Fruit fly (Drosophila melanogaster) whole organism, prepupa: Measurements from ENCODE around the gene Qsox2.

Experiments used
- Blimp-1 ChIP-seq: fragments of 200-800 bp; sonication (Bioruptor generic); optimal IDR thresholded peaks from 3 replicates; lab custom pipeline; 2017; ENCODE audit warnings: missing biosample characterization, missing genetic modification characterization, mild to moderate bottlenecking, moderate library complexity, missing genetic modification reagents
- CG11294 ChIP-seq: fragments of 200-800 bp; sonication (Bioruptor generic); IDR thresholded peaks from 2 replicates; pipeline ENCODE4 v1.3.6; 2022; ENCODE audit warnings: missing biosample characterization, missing genetic modification characterization
- CG11762 ChIP-seq: fragments of 200-800 bp; sonication (Bioruptor generic); optimal IDR thresholded peaks from 3 replicates; lab custom pipeline; 2016; ENCODE audit warnings: missing biosample characterization, missing genetic modification characterization; ENCODE audit not compliant: insufficient read depth
- CG11902 ChIP-seq: fragments of 200-800 bp; sonication (Bioruptor generic); optimal IDR thresholded peaks from 3 replicates; lab custom pipeline; 2016; ENCODE audit warnings: missing biosample characterization, missing genetic modification characterization
- CG15336 ChIP-seq: fragments of 200-800 bp; sonication (Bioruptor generic); IDR thresholded peaks from 2 replicates; pipeline ENCODE4 v1.3.6; 2022; ENCODE audit warnings: missing biosample characterization, missing genetic modification characterization
- CG16779 ChIP-seq: fragments of 200-800 bp; sonication (Bioruptor generic); optimal IDR thresholded peaks from 3 replicates; lab custom pipeline; 2017; ENCODE audit warnings: missing biosample characterization, mild to moderate bottlenecking, missing genetic modification characterization
- CG31627 ChIP-seq: fragments of 200-800 bp; sonication (Bioruptor generic); optimal IDR thresholded peaks from 3 replicates; lab custom pipeline; 2016; ENCODE audit warnings: missing biosample characterization, missing genetic modification characterization
- CG32006 ChIP-seq: fragments of 200-800 bp; sonication (Bioruptor generic); optimal IDR thresholded peaks from 3 replicates; lab custom pipeline; 2017; ENCODE audit warnings: missing biosample characterization, mild to moderate bottlenecking, missing genetic modification characterization
- CG34406 ChIP-seq: fragments of 200-800 bp; sonication (Bioruptor generic); optimal IDR thresholded peaks from 3 replicates; lab custom pipeline; 2016; ENCODE audit warnings: missing biosample characterization, missing genetic modification characterization
- CG4318 ChIP-seq: fragments of 200-800 bp; sonication (Bioruptor generic); optimal IDR thresholded peaks from 3 replicates; lab custom pipeline; 2017; ENCODE audit warnings: missing biosample characterization, mild to moderate bottlenecking, missing genetic modification characterization
- CG6163 ChIP-seq: fragments of 200-800 bp; sonication (Bioruptor generic); IDR thresholded peaks from 3 replicates; pipeline ENCODE4 v1.3.6; 2022; ENCODE audit warnings: missing biosample characterization, missing genetic modification characterization
- CG6808 ChIP-seq: fragments of 200-800 bp; sonication (Bioruptor generic); optimal IDR thresholded peaks from 3 replicates; lab custom pipeline; 2017; ENCODE audit warnings: missing biosample characterization, missing genetic modification characterization, mild to moderate bottlenecking, moderate library complexity, missing genetic modification reagents
- CG7368 ChIP-seq: fragments of 200-800 bp; sonication (Bioruptor generic); optimal IDR thresholded peaks from 3 replicates; lab custom pipeline; 2016; ENCODE audit warnings: missing biosample characterization, missing genetic modification characterization
- CG8119 ChIP-seq: fragments of 200-800 bp; sonication (Bioruptor generic); IDR thresholded peaks from 3 replicates; pipeline ENCODE4 v1.3.6; 2022; ENCODE audit warnings: missing biosample characterization, missing genetic modification characterization
- CG8632 ChIP-seq: fragments of 200-800 bp; sonication (Bioruptor generic); optimal IDR thresholded peaks from 3 replicates; lab custom pipeline; 2016; ENCODE audit warnings: missing biosample characterization, missing genetic modification characterization
- CG9139 ChIP-seq: fragments of 200-800 bp; sonication (Bioruptor generic); optimal IDR thresholded peaks from 3 replicates; lab custom pipeline; 2017; ENCODE audit warnings: missing biosample characterization, mild to moderate bottlenecking, missing genetic modification characterization
- Eip75B ChIP-seq: fragments of 200-800 bp; sonication (Bioruptor generic); optimal IDR thresholded peaks from 3 replicates; lab custom pipeline; 2016; ENCODE audit warnings: missing biosample characterization, missing genetic modification characterization
- Eip78C ChIP-seq: fragments of 200-800 bp; sonication (Bioruptor generic); peaks from one replicate; lab custom pipeline; 2016; ENCODE audit warnings: missing biosample characterization, missing genetic modification characterization
- Eip93F ChIP-seq: fragments of 200-800 bp; sonication (Bioruptor generic); optimal IDR thresholded peaks from 2 replicates; lab custom pipeline; 2016; ENCODE audit warnings: missing biosample characterization, mild to moderate bottlenecking, missing genetic modification characterization
- Ets21C ChIP-seq: fragments of 200-800 bp; sonication (Bioruptor generic); optimal IDR thresholded peaks from 3 replicates; lab custom pipeline; 2016; ENCODE audit warnings: missing biosample characterization, missing genetic modification characterization
- Hr38 ChIP-seq: sonication (Bioruptor generic); optimal IDR thresholded peaks from 2 replicates; lab custom pipeline; 2016; ENCODE audit warnings: missing biosample characterization, missing genetic modification characterization
- Lpt ChIP-seq: fragments of 200-800 bp; sonication (Bioruptor generic); optimal IDR thresholded peaks from 3 replicates; lab custom pipeline; 2016; ENCODE audit warnings: missing biosample characterization, missing genetic modification characterization
- Met ChIP-seq: fragments of 200-800 bp; sonication (Bioruptor generic); optimal IDR thresholded peaks from 3 replicates; lab custom pipeline; 2016; ENCODE audit warnings: missing biosample characterization, missing genetic modification characterization
- OdsH ChIP-seq: fragments of 200-800 bp; sonication (Bioruptor generic); optimal IDR thresholded peaks from 3 replicates; lab custom pipeline; 2016; ENCODE audit warnings: missing biosample characterization, missing genetic modification characterization
- Smox ChIP-seq: fragments of 200-800 bp; sonication (Bioruptor generic); optimal IDR thresholded peaks from 3 replicates; lab custom pipeline; 2016; ENCODE audit warnings: missing biosample characterization, missing genetic modification characterization
- Sox102F ChIP-seq: fragments of 200-800 bp; sonication (Bioruptor generic); optimal IDR thresholded peaks from 2 replicates; lab custom pipeline; 2016; ENCODE audit warnings: missing biosample characterization, mild to moderate bottlenecking, missing genetic modification characterization
- Sox15 ChIP-seq: fragments of 200-800 bp; sonication (Bioruptor generic); optimal IDR thresholded peaks from 3 replicates; lab custom pipeline; 2016; ENCODE audit warnings: missing biosample characterization, missing genetic modification characterization
- achi ChIP-seq: fragments of 200-800 bp; sonication (Bioruptor generic); optimal IDR thresholded peaks from 3 replicates; lab custom pipeline; 2016; ENCODE audit warnings: missing biosample characterization, missing genetic modification characterization
- acj6 ChIP-seq: fragments of 200-800 bp; sonication (Bioruptor generic); optimal IDR thresholded peaks from 3 replicates; lab custom pipeline; 2016; ENCODE audit warnings: missing biosample characterization, missing genetic modification characterization
- cyc ChIP-seq: fragments of 200-800 bp; sonication (Bioruptor generic); optimal IDR thresholded peaks from 3 replicates; lab custom pipeline; 2016; ENCODE audit warnings: missing biosample characterization, missing genetic modification characterization
- dac ChIP-seq: fragments of 200-800 bp; sonication (Bioruptor generic); optimal IDR thresholded peaks from 2 replicates; lab custom pipeline; 2017; ENCODE audit warnings: missing biosample characterization, mild to moderate bottlenecking, missing genetic modification characterization
- dsx ChIP-seq: fragments of 200-800 bp; optimal IDR thresholded peaks from 3 replicates; lab custom pipeline; 2019; ENCODE audit warnings: missing biosample characterization, mild to moderate bottlenecking, missing genetic modification characterization, moderate library complexity; ENCODE audit not compliant: poor library complexity, severe bottlenecking
- eg ChIP-seq: fragments of 200-800 bp; sonication (Bioruptor generic); IDR thresholded peaks from 3 replicates; pipeline ENCODE4 v1.3.6; 2022; ENCODE audit warnings: missing biosample characterization, missing genetic modification characterization
- esn ChIP-seq: fragments of 200-800 bp; sonication (Bioruptor generic); optimal IDR thresholded peaks from 2 replicates; lab custom pipeline; 2016; ENCODE audit warnings: missing biosample characterization, mild to moderate bottlenecking, missing genetic modification characterization, moderate library complexity
- fd59A ChIP-seq: fragments of 200-800 bp; sonication (Bioruptor generic); optimal IDR thresholded peaks from 2 replicates; lab custom pipeline; 2017; ENCODE audit warnings: missing biosample characterization, mild to moderate bottlenecking, missing genetic modification characterization, missing genetic modification reagents
- fd85E ChIP-seq: fragments of 200-800 bp; sonication (Bioruptor generic); optimal IDR thresholded peaks from 3 replicates; lab custom pipeline; 2016; ENCODE audit warnings: missing biosample characterization, missing genetic modification characterization
- lz ChIP-seq: fragments of 200-800 bp; sonication (Bioruptor generic); optimal IDR thresholded peaks from 3 replicates; lab custom pipeline; 2016; ENCODE audit warnings: missing biosample characterization, missing genetic modification characterization
- pdm3 ChIP-seq: fragments of 200-800 bp; sonication (Bioruptor generic); optimal IDR thresholded peaks from 3 replicates; lab custom pipeline; 2016; ENCODE audit warnings: missing biosample characterization, missing genetic modification characterization
- salr ChIP-seq, 2 experiments: fragments of 200-800 bp; sonication (Bioruptor generic); optimal IDR thresholded peaks; 3 replicates each; lab custom pipeline; 2016 to 2018; ENCODE audit warnings: missing biosample characterization in 2 of 2, missing genetic modification characterization in 2 of 2, mild to moderate bottlenecking in 1 of 2
- spab ChIP-seq: fragments of 200-800 bp; sonication (Bioruptor generic); optimal IDR thresholded peaks from 2 replicates; lab custom pipeline; 2017; ENCODE audit warnings: missing biosample characterization, mild to moderate bottlenecking, missing genetic modification characterization, missing genetic modification reagents
- svp ChIP-seq: fragments of 200-800 bp; sonication (Bioruptor generic); peaks from one replicate; lab custom pipeline; 2016; ENCODE audit warnings: missing biosample characterization, missing genetic modification characterization
- topi ChIP-seq: fragments of 200-800 bp; sonication (Bioruptor generic); optimal IDR thresholded peaks from 3 replicates; lab custom pipeline; 2016; ENCODE audit warnings: missing biosample characterization, missing genetic modification characterization
- vri ChIP-seq: fragments of 200-800 bp; sonication (Bioruptor generic); optimal IDR thresholded peaks from 3 replicates; lab custom pipeline; 2016; ENCODE audit warnings: missing biosample characterization, mild to moderate bottlenecking, missing genetic modification characterization

The Qsox2 gene

dm6 chr3R:21887588-21888007 is 25.9 kb upstream of the Qsox2 start (continued):
- TF ChIP-seq eg (peak; percentile 65; the same call in 2 of the 3 replicates), Hr38 (GFP tag; lab: Kevin White, UChicago) (no peak), OdsH (GFP tag; lab: Kevin White, UChicago) (peak; percentile 17), CG16779 (peak; percentile 20), CG7368 (GFP tag; lab: Kevin White, UChicago) (peak; percentile 56), Sox15 (GFP tag; lab: Kevin White, UChicago) (peak; percentile 7), CG11762 (peak; percentile 18), lz (GFP tag; lab: Kevin White, UChicago) (peak; percentile 69), Blimp-1 (GFP tag; lab: Kevin White, UChicago) (peak; percentile 19), pdm3 (GFP tag; lab: Kevin White, UChicago) (no peak), Eip93F (GFP tag; lab: Kevin White, UChicago) (no peak), CG31627 (GFP tag; lab: Kevin White, UChicago) (peak; percentile 60), vri (GFP tag; lab: Kevin White, UChicago) (no peak), fd59A (GFP tag; lab: Kevin White, UChicago) (no peak), salr (GFP tag; optimal IDR thresholded peaks at IDR 0.05; lab: Kevin White, UChicago) (no peak), CG8119 (GFP tag; lab: Robert Waterston, UW) (peak; percentile 63; the same call in 2 of the 3 replicates), Sox102F (no peak), cyc (GFP tag; lab: Kevin White, UChicago) (peak; percentile 65), Ets21C (GFP tag; lab: Kevin White, UChicago) (peak; percentile 23), Smox (no peak), achi (GFP tag; lab: Kevin White, UChicago) (peak; percentile 5), CG32006 (GFP tag; lab: Kevin White, UChicago) (peak; percentile 37), CG11294 (no peak), Eip75B (GFP tag; lab: Kevin White, UChicago) (peak; percentile 8), dac (no peak), CG4318 (no peak), spab (GFP tag; lab: Kevin White, UChicago) (peak; percentile 11), Lpt (GFP tag; lab: Kevin White, UChicago) (no peak), CG15336 (GFP tag; lab: Robert Waterston, UW) (peak; percentile 64), CG9139 (no peak), CG6808 (GFP tag; lab: Kevin White, UChicago) (peak; percentile 37), Met (GFP tag; lab: Kevin White, UChicago) (no peak)

dm6 chr3R:21888696-21889602 is 24.6 kb upstream of the Qsox2 start, which contains the start of gene CG43844:
CG43844 (plus strand) TSS chr3R:21889539.
- TF ChIP-seq CG7368 (GFP tag; lab: Kevin White, UChicago), result peak; percentile 15
- peak; percentile 21 for TF ChIP-seq esn (GFP tag; lab: Kevin White, UChicago)
- TF ChIP-seq CG8632 (GFP tag; lab: Kevin White, UChicago), result no peak
- TF ChIP-seq CG11762, result no peak
- 0 out of 3 replicates have a peak, but pooled peaks have one; percentile 9 for TF ChIP-seq CG6163 (GFP tag; lab: Robert Waterston, UW)
- peak; percentile 9 for TF ChIP-seq CG34406 (GFP tag; lab: Kevin White, UChicago)
- TF ChIP-seq vri (GFP tag; lab: Kevin White, UChicago), result peak; percentile 10
- no peak for TF ChIP-seq Lpt (GFP tag; lab: Kevin White, UChicago)
- TF ChIP-seq topi (GFP tag; lab: Kevin White, UChicago), result peak; percentile 4
- peak; percentile 54 for TF ChIP-seq svp (GFP tag; lab: Kevin White, UChicago)
- peak; percentile 23 for TF ChIP-seq Met (GFP tag; lab: Kevin White, UChicago)
- TF ChIP-seq acj6 (GFP tag; lab: Kevin White, UChicago), result peak; percentile 23
- TF ChIP-seq CG11902 (GFP tag; lab: Kevin White, UChicago), result peak; percentile 9
- peak; percentile 51 for TF ChIP-seq Eip78C
- peak; percentile 83 for TF ChIP-seq dsx
- TF ChIP-seq fd85E, result no peak
- TF ChIP-seq OdsH (GFP tag; lab: Kevin White, UChicago), result peak; percentile 0
